Fruit fly (Drosophila melanogaster): ENCODE results near the gene CG5953.

Gene CG5953

DNA sequence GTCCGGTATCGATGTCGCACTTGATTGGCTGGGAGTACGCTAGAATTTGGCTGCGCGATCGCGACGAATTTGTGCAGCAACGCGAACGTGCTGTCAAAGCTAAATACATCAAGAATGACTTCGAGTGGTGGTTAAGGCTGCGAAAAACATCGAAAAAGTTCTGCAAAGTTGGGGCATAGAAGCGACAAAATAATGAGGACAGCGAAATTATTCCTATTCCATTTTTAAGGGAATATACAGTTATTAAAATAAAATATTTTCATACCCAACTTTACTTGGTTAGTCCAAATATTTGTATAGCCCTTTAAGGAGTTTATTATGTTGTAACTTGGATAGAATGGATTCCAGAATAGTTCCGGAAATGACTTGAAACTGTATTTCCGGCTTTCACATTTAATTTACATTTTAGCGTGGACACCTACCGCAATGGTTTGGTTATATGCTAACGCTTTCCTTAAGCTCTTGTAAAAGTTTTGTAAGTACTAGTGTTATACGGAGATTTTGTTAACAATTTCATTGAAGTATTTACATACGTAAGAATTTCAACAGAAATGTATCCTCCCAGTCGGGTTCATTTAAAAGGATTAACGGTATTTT, 10.4 kb upstream of the CG5953 start (continued):
- TF ChIP-seq Dbx (GFP tag; IDR thresholded peaks at IDR 0.05) = no peak
- TF ChIP-seq dysf (GFP tag; IDR thresholded peaks at IDR 0.05) = peak; percentile 61; the same call in 2 of the 3 replicates
- TF ChIP-seq CG17912 (GFP tag; optimal IDR thresholded peaks at IDR 0.05) = peak; percentile 89
- peak; percentile 46 for TF ChIP-seq abd-A (tag; optimal IDR thresholded peaks at IDR 0.05)
- TF ChIP-seq ems (GFP tag; optimal IDR thresholded peaks at IDR 0.05) = peak; percentile 31
- TF ChIP-seq unc-4 (GFP tag; IDR thresholded peaks at IDR 0.05; ENCODE audit: partially characterized antibody) = no peak
- TF ChIP-seq CG31224 (GFP tag; IDR thresholded peaks at IDR 0.05) = peak; percentile 44; the same call in 1 of the 2 replicates
- TF ChIP-seq CG8478 (optimal IDR thresholded peaks at IDR 0.05) = no peak
- no peak for TF ChIP-seq lov (optimal IDR thresholded peaks at IDR 0.05)
- peak; percentile 70; the same call in 2 of the 3 replicates for TF ChIP-seq lov (GFP tag; IDR thresholded peaks at IDR 0.05)
- TF ChIP-seq CG15479 (GFP tag; optimal IDR thresholded peaks at IDR 0.05) = no peak
- peak; percentile 52 for TF ChIP-seq sens (GFP tag)
- TF ChIP-seq ind (GFP tag; optimal IDR thresholded peaks at IDR 0.05) = peak; percentile 44
- TF ChIP-seq CG4328 (GFP tag; optimal IDR thresholded peaks at IDR 0.05) = peak; percentile 86
- TF ChIP-seq CG17802 (tag; optimal IDR thresholded peaks at IDR 0.05) = peak; percentile 64
- TF ChIP-seq CG3065 (GFP tag; optimal IDR thresholded peaks at IDR 0.05) = peak; percentile 37
- 0 out of 2 replicates have a peak, but pooled peaks have one; percentile 7 for TF ChIP-seq gsb (GFP tag; IDR thresholded peaks at IDR 0.05)
- TF ChIP-seq CG2202 (tag; optimal IDR thresholded peaks at IDR 0.05) = peak; percentile 81
- peak; percentile 31 for TF ChIP-seq CG7839 (tag; optimal IDR thresholded peaks at IDR 0.05)
- TF ChIP-seq CG3838 (GFP tag; optimal IDR thresholded peaks at IDR 0.05) = peak; percentile 30
- peak; percentile 9 for TF ChIP-seq Dp (GFP tag; optimal IDR thresholded peaks at IDR 0.05)
- peak; percentile 59 for TF ChIP-seq Atf3 (GFP tag; optimal IDR thresholded peaks at IDR 0.05)
- peak; percentile 81 for TF ChIP-seq CG11456 (GFP tag; IDR thresholded peaks at IDR 0.05)
- no peak for TF ChIP-seq D (optimal IDR thresholded peaks at IDR 0.05)
- TF ChIP-seq D (GFP tag; optimal IDR thresholded peaks at IDR 0.05) = peak; percentile 75
- peak; percentile 65 for TF ChIP-seq Jarid2 (GFP tag; optimal IDR thresholded peaks at IDR 0.05)
- peak; percentile 25 for TF ChIP-seq bab2 (GFP tag; optimal IDR thresholded peaks at IDR 0.05)
- peak; percentile 78 for TF ChIP-seq CoRest (tag; optimal IDR thresholded peaks at IDR 0.05)
- no peak; the same call in 1 of the 2 replicates for TF ChIP-seq CG13287 (GFP tag; IDR thresholded peaks at IDR 0.05; ENCODE audit: partially characterized antibody)
- no peak for TF ChIP-seq pan (optimal IDR thresholded peaks at IDR 0.05)
- peak in 1 of 2 experiments; percentile 81 for TF ChIP-seq pan (GFP tag; optimal IDR thresholded peaks at IDR 0.05 in 1 of 2, IDR thresholded peaks at IDR 0.05 in 1 of 2)
- peak; percentile 39 for TF ChIP-seq repo (GFP tag; optimal IDR thresholded peaks at IDR 0.05)
- peak; percentile 94 for TF ChIP-seq Hmr (GFP tag; optimal IDR thresholded peaks at IDR 0.05)
- TF ChIP-seq CG17359 (tag; optimal IDR thresholded peaks at IDR 0.05) = peak; percentile 85
- peak; percentile 43 for TF ChIP-seq fd102C (GFP tag; optimal IDR thresholded peaks at IDR 0.05)
- no peak for TF ChIP-seq tll (GFP tag; optimal IDR thresholded peaks at IDR 0.05)
- peak; percentile 83 for TF ChIP-seq Camta (GFP tag; optimal IDR thresholded peaks at IDR 0.05)
- TF ChIP-seq CG32772 (GFP tag; IDR thresholded peaks at IDR 0.05) = no peak
- peak; percentile 69 for TF ChIP-seq run (tag; optimal IDR thresholded peaks at IDR 0.05)
- peak; percentile 75 for TF ChIP-seq CG10267 (tag; optimal IDR thresholded peaks at IDR 0.05)
- TF ChIP-seq peb (GFP tag; IDR thresholded peaks at IDR 0.05) = no peak
- TF ChIP-seq CG11560 (tag; IDR thresholded peaks at IDR 0.05) = 0 out of 3 replicates have a peak, but pooled peaks have one; percentile 17
- TF ChIP-seq Lim3 (GFP tag; IDR thresholded peaks at IDR 0.05) = no peak
- no peak for TF ChIP-seq wor (GFP tag; IDR thresholded peaks at IDR 0.05)
- TF ChIP-seq ftz-f1 (GFP tag; optimal IDR thresholded peaks at IDR 0.05) = no peak
- TF ChIP-seq CG7928 (GFP tag; optimal IDR thresholded peaks at IDR 0.05) = peak; percentile 47
- no peak for TF ChIP-seq gt (GFP tag; IDR thresholded peaks at IDR 0.05)
- TF ChIP-seq z (GFP tag; IDR thresholded peaks at IDR 0.05) = peak; percentile 67; the same call in 2 of the 3 replicates
- TF ChIP-seq B-H1 (GFP tag; IDR thresholded peaks at IDR 0.05) = peak; percentile 23; the same call in 1 of the 3 replicates
- TF ChIP-seq cas (GFP tag; IDR thresholded peaks at IDR 0.05) = no peak
- no peak for TF ChIP-seq CG15073 (GFP tag; optimal IDR thresholded peaks at IDR 0.05)
